Worm (Caenorhabditis elegans): ENCODE measurements around the gene str-188.

DNA sequence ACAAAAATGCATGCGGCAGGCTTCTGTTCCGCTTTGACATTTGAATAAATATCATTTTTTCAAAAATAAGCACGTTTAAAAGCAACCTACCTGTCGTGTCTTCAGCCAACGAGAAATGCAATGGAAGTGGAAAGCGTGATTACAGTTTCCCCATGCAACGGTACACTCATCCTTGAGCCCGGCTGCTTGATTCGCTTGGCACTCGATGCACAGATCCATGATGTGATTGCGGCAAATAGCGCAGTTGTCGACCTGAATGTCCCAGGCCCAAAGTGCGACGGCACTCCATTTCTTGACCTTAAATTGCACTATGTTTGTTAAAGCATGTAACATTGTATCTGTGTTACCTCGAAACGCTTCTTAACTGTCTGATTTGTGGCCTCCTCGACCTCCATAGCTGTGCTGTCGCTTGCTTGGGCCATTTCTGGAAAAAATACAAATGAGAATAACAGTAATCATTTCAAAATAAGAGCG is 26.4 kb upstream of the str-188 start, which contains the start of gene rbx-1:
- no peak for TF ChIP-seq F13C5.2 (tag; optimal IDR thresholded peaks at IDR 0.05)
- TF ChIP-seq B0310.2 (tag; optimal IDR thresholded peaks at IDR 0.05): no peak
- no peak for TF ChIP-seq hmbx-1 (tag; optimal IDR thresholded peaks at IDR 0.05)
- no peak for TF ChIP-seq ama-1 (optimal IDR thresholded peaks at IDR 0.05)
- no peak for TF ChIP-seq tra-4 (tag; optimal IDR thresholded peaks at IDR 0.05)
- TF ChIP-seq pes-1 (GFP tag; IDR thresholded peaks at IDR 0.05): no peak
- no peak for TF ChIP-seq flt-1 (GFP tag; IDR thresholded peaks at IDR 0.05)
- no peak for TF ChIP-seq hmg-4 (GFP tag; optimal IDR thresholded peaks at IDR 0.05)
- TF ChIP-seq scrt-1 (GFP tag; IDR thresholded peaks at IDR 0.05): no peak
- no peak for TF ChIP-seq aly-1 (tag; optimal IDR thresholded peaks at IDR 0.05)
- no peak for TF ChIP-seq tbx-11 (GFP tag; IDR thresholded peaks at IDR 0.05)
- no peak for TF ChIP-seq ets-7 (tag; optimal IDR thresholded peaks at IDR 0.05)
- no peak for TF ChIP-seq hnd-1 (tag; optimal IDR thresholded peaks at IDR 0.05)
- no peak for TF ChIP-seq ceh-36 (tag; optimal IDR thresholded peaks at IDR 0.05)

All from whole organism, early embryonic.